Fruit fly (Drosophila melanogaster): ENCODE measurements around the gene Pdp.

dm6 chrX:7768147-7768787 lies 33.8 kb upstream of the Pdp start, which contains the start of gene CG34338:
- TF ChIP-seq CG2199 (GFP tag; IDR thresholded peaks at IDR 0.05) = no peak
- no peak for TF ChIP-seq Dp (GFP tag; optimal IDR thresholded peaks at IDR 0.05)
- no peak for TF ChIP-seq D (optimal IDR thresholded peaks at IDR 0.05)
- TF ChIP-seq D (GFP tag; optimal IDR thresholded peaks at IDR 0.05) = no peak
- no peak for TF ChIP-seq h (optimal IDR thresholded peaks at IDR 0.05)
- TF ChIP-seq fd64A (GFP tag; optimal IDR thresholded peaks at IDR 0.05) = no peak
- no peak for TF ChIP-seq CG9932 (GFP tag; IDR thresholded peaks at IDR 0.05)
- TF ChIP-seq tin (GFP tag; optimal IDR thresholded peaks at IDR 0.05) = no peak
- no peak for TF ChIP-seq Atf3 (GFP tag; optimal IDR thresholded peaks at IDR 0.05)
- no peak for TF ChIP-seq CG13624 (GFP tag; optimal IDR thresholded peaks at IDR 0.05)
- TF ChIP-seq vnd (GFP tag; IDR thresholded peaks at IDR 0.05; ENCODE audit: partially characterized antibody) = no peak
- no peak for TF ChIP-seq dm (GFP tag; optimal IDR thresholded peaks at IDR 0.05)
- no peak for TF ChIP-seq E2f2 (GFP tag; IDR thresholded peaks at IDR 0.05)
